Worm (Caenorhabditis elegans) whole organism, L1 larva: Measurements from ENCODE around the gene F18E9.1.

Source experiments
- ceh-63 ChIP-seq: fragments of 200-800 bp; sonication (Bioruptor generic); optimal IDR thresholded peaks from 2 replicates; lab custom pipeline; 2018; ENCODE audit warnings: mild to moderate bottlenecking, missing genetic modification characterization, missing compliant biosample characterization
- ces-1 ChIP-seq: fragments of 150-350 bp; optimal IDR thresholded peaks from 2 replicates; lab custom pipeline; 2014; ENCODE audit warnings: missing biosample characterization, missing genetic modification reagents, missing genetic modification characterization
- fkh-8 ChIP-seq: sonication (generic microtip); optimal IDR thresholded peaks from 2 replicates; lab custom pipeline; 2016; ENCODE audit warnings: mild to moderate bottlenecking, missing genetic modification characterization, missing compliant biosample characterization
- snpc-4 ChIP-seq: fragments of 150-350 bp; optimal IDR thresholded peaks from 2 replicates; lab custom pipeline; 2014; ENCODE audit warnings: missing biosample characterization, missing genetic modification characterization
- ztf-11 ChIP-seq, 2 experiments: sonication (generic microtip); optimal IDR thresholded peaks; 2 replicates each; lab custom pipeline; 2016 to 2017; ENCODE audit warnings: missing genetic modification characterization in 2 of 2, missing biosample characterization in 1 of 2, missing compliant biosample characterization in 1 of 2

- TF ChIP-seq ceh-63 (GFP tag; lab: Kevin White, UChicago) = no peak
- no peak for TF ChIP-seq ztf-11 (tag; optimal IDR thresholded peaks at IDR 0.05; lab: Kevin White, UChicago)
- no peak for TF ChIP-seq ces-1 (GFP tag; lab: Kevin White, UChicago)
- no peak for TF ChIP-seq fkh-8 (tag; lab: Kevin White, UChicago)
- no peak for TF ChIP-seq snpc-4
Observed at ce11 chrX:8638679-8639184, 37.4 kb downstream of the F18E9.1 start.
